Worm (Caenorhabditis elegans): Measurements from ENCODE around the gene T08G3.11.

DNA sequence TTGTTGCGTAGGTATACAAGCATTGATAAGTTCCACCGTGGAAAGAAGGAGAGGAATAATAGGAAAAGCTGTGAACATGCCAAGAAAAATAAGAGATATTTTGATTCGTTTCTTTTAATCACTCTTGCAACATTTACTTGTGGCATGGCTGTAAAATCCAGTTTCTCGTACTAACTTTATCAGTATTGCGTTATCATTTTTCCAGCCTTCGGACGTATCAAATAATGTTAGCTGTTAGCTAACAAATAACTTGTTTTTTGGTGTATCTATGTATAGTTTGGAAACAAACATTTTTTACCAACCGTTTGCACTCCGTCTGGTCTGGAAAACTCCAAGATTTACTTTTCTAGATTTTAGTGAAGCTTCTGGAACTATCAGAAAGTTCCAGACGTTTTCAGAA is 45.7 kb downstream of the T08G3.11 start, which contains the start of gene clec-234:
- TF ChIP-seq ama-1 (optimal IDR thresholded peaks at IDR 0.05) = no peak
- no peak for TF ChIP-seq unc-62 (GFP tag; optimal IDR thresholded peaks at IDR 0.05)
- TF ChIP-seq nhr-11 (tag; optimal IDR thresholded peaks at IDR 0.05) = no peak
- no peak for TF ChIP-seq unc-39 (tag; optimal IDR thresholded peaks at IDR 0.05)
- no peak for TF ChIP-seq snpc-4 (tag; optimal IDR thresholded peaks at IDR 0.05)
- no peak for TF ChIP-seq egl-27 (tag; optimal IDR thresholded peaks at IDR 0.05)
- no peak for TF ChIP-seq mbf-1 (tag; optimal IDR thresholded peaks at IDR 0.05)
- TF ChIP-seq ztf-1 (GFP tag; conservative IDR thresholded peaks at IDR 0.05) = no peak
- TF ChIP-seq blmp-1 (tag; optimal IDR thresholded peaks at IDR 0.05; ENCODE audit: insufficient read depth) = no peak

All from whole organism, L2 larva.